Fruit fly (Drosophila melanogaster): ENCODE results near the gene VhaPPA1-2.

The VhaPPA1-2 gene

dm6 chr3R:14900177-14900576, at the start of gene VhaPPA1-2:
VhaPPA1-2 (minus strand) TSS chr3R:14900277.
- no peak for TF ChIP-seq Clk (GFP tag; optimal IDR thresholded peaks at IDR 0.05)
- no peak for TF ChIP-seq CG7101 (tag; optimal IDR thresholded peaks at IDR 0.05)
- no peak for TF ChIP-seq CG5204 (GFP tag; optimal IDR thresholded peaks at IDR 0.05)
- TF ChIP-seq bab1 (GFP tag; optimal IDR thresholded peaks at IDR 0.05) = no peak
- TF ChIP-seq pad (GFP tag; optimal IDR thresholded peaks at IDR 0.05) = no peak
- TF ChIP-seq CG7045 (GFP tag; optimal IDR thresholded peaks at IDR 0.05) = no peak

dm6 chr3R:14917927-14918829, 18.1 kb upstream of the VhaPPA1-2 start, which contains the start of gene Sdr:
Sdr (plus strand) TSS chr3R:14918628.
- TF ChIP-seq CG11617 (GFP tag; optimal IDR thresholded peaks at IDR 0.05) = no peak
- no peak for TF ChIP-seq cic (GFP tag; optimal IDR thresholded peaks at IDR 0.05)
- TF ChIP-seq CG7045 (GFP tag; optimal IDR thresholded peaks at IDR 0.05) = no peak
- peak; percentile 29 for TF ChIP-seq CG14711 (tag; optimal IDR thresholded peaks at IDR 0.05)
- no peak for TF ChIP-seq CG5204 (GFP tag; optimal IDR thresholded peaks at IDR 0.05)
- TF ChIP-seq kay (GFP tag; ENCODE audit: borderline replicate concordance) = no peak
- peak; percentile 74 for TF ChIP-seq bab1 (GFP tag; optimal IDR thresholded peaks at IDR 0.05)

dm6 chr3R:14912449-14912987, 12.4 kb upstream of the VhaPPA1-2 start:
- TF ChIP-seq CG33017 (tag; optimal IDR thresholded peaks at IDR 0.05) (no peak), cic (GFP tag; optimal IDR thresholded peaks at IDR 0.05) (no peak), CG7045 (GFP tag; optimal IDR thresholded peaks at IDR 0.05) (no peak), Hr96 (GFP tag; optimal IDR thresholded peaks at IDR 0.05) (no peak), Clk (GFP tag; optimal IDR thresholded peaks at IDR 0.05) (no peak), CG14711 (tag; optimal IDR thresholded peaks at IDR 0.05) (no peak), kay (GFP tag; ENCODE audit: borderline replicate concordance) (no peak), bab1 (GFP tag; optimal IDR thresholded peaks at IDR 0.05) (no peak)

- TF ChIP-seq ovo (GFP tag; optimal IDR thresholded peaks at IDR 0.05) (no peak), cic (GFP tag; optimal IDR thresholded peaks at IDR 0.05) (peak; percentile 42), Crg-1 (GFP tag; optimal IDR thresholded peaks at IDR 0.05) (no peak), cnc (optimal IDR thresholded peaks at IDR 0.05) (no peak), Clk (GFP tag; optimal IDR thresholded peaks at IDR 0.05) (no peak), CG1620 (GFP tag; optimal IDR thresholded peaks at IDR 0.05) (peak; percentile 53), Hr96 (GFP tag; optimal IDR thresholded peaks at IDR 0.05) (peak; percentile 50), CG7045 (GFP tag; optimal IDR thresholded peaks at IDR 0.05) (no peak), Mnt (GFP tag; optimal IDR thresholded peaks at IDR 0.05) (peak; percentile 56), CG5204 (GFP tag; optimal IDR thresholded peaks at IDR 0.05) (no peak), CG7101 (tag; optimal IDR thresholded peaks at IDR 0.05) (no peak), CG11617 (GFP tag; optimal IDR thresholded peaks at IDR 0.05) (no peak), bab1 (GFP tag; optimal IDR thresholded peaks at IDR 0.05) (peak; percentile 37), toe (GFP tag; optimal IDR thresholded peaks at IDR 0.05) (no peak), CG12768 (GFP tag; optimal IDR thresholded peaks at IDR 0.05) (no peak), kay (GFP tag; ENCODE audit: borderline replicate concordance) (no peak), tj (GFP tag; optimal IDR thresholded peaks at IDR 0.05) (peak; percentile 19), pad (GFP tag; optimal IDR thresholded peaks at IDR 0.05) (peak; percentile 20), CG33017 (tag; optimal IDR thresholded peaks at IDR 0.05) (no peak), CG14711 (tag; optimal IDR thresholded peaks at IDR 0.05) (peak; percentile 9)
These were observed 3.9 kb upstream of the VhaPPA1-2 start, which contains the start of gene VhaPPA1-1 for dm6 chr3R:14903837-14904431. VhaPPA1-1 (minus strand) TSS chr3R:14904061.

dm6 chr3R:14901408-14902352, 1.6 kb upstream of the VhaPPA1-2 start, which contains the start of gene RpS5b:
RpS5b (minus strand) TSS chr3R:14901563.
- TF ChIP-seq CG11617 (GFP tag; optimal IDR thresholded peaks at IDR 0.05) = peak; percentile 10
- no peak for TF ChIP-seq Hr96 (GFP tag; optimal IDR thresholded peaks at IDR 0.05)
- no peak for TF ChIP-seq CG12768 (GFP tag; optimal IDR thresholded peaks at IDR 0.05)
- no peak for TF ChIP-seq kay (GFP tag; ENCODE audit: borderline replicate concordance)
- no peak for TF ChIP-seq cic (GFP tag; optimal IDR thresholded peaks at IDR 0.05)
- TF ChIP-seq CG7045 (GFP tag; optimal IDR thresholded peaks at IDR 0.05) = no peak
- TF ChIP-seq ovo (GFP tag; optimal IDR thresholded peaks at IDR 0.05) = peak; percentile 81
- TF ChIP-seq bab1 (GFP tag; optimal IDR thresholded peaks at IDR 0.05) = peak; percentile 73
- TF ChIP-seq CG5204 (GFP tag; optimal IDR thresholded peaks at IDR 0.05) = no peak
- no peak for TF ChIP-seq cnc (optimal IDR thresholded peaks at IDR 0.05)
- peak; percentile 18 for TF ChIP-seq Mnt (GFP tag; optimal IDR thresholded peaks at IDR 0.05)
- peak; percentile 28 for TF ChIP-seq CG7101 (tag; optimal IDR thresholded peaks at IDR 0.05)
- TF ChIP-seq pad (GFP tag; optimal IDR thresholded peaks at IDR 0.05) = peak; percentile 40
- TF ChIP-seq Clk (GFP tag; optimal IDR thresholded peaks at IDR 0.05) = no peak
- TF ChIP-seq toe (GFP tag; optimal IDR thresholded peaks at IDR 0.05) = no peak
- TF ChIP-seq Crg-1 (GFP tag; optimal IDR thresholded peaks at IDR 0.05) = no peak
- peak; percentile 99 for TF ChIP-seq tj (GFP tag; optimal IDR thresholded peaks at IDR 0.05)
- TF ChIP-seq CG14711 (tag; optimal IDR thresholded peaks at IDR 0.05) = peak; percentile 82
- TF ChIP-seq CG33017 (tag; optimal IDR thresholded peaks at IDR 0.05) = no peak
- no peak for TF ChIP-seq CG1620 (GFP tag; optimal IDR thresholded peaks at IDR 0.05)

Data from whole organism, adult.